Fruit fly (Drosophila melanogaster) whole organism, embryonic: Measurements from ENCODE around the gene CG6415.
A peak's percentile ranks its signal among the peaks of the same experiment; 100 is the strongest.

Experiments used
- Atf6 ChIP-seq: fragments of 200-800 bp; sonication (Bioruptor generic); IDR thresholded peaks from 2 replicates; pipeline ENCODE4 v1.3.6; 2022; ENCODE audit warnings: missing biosample characterization, missing genetic modification characterization
- Blimp-1 ChIP-seq: fragments of 200-800 bp; sonication (Bioruptor generic); optimal IDR thresholded peaks from 3 replicates; lab custom pipeline; 2018; ENCODE audit warnings: missing biosample characterization, missing genetic modification characterization, mild to moderate bottlenecking, moderate library complexity, missing genetic modification reagents
- CG1024 ChIP-seq: fragments of 200-800 bp; sonication (Bioruptor generic); IDR thresholded peaks from 2 replicates; pipeline ENCODE4 v1.3.6; 2022; ENCODE audit warnings: missing biosample characterization, missing genetic modification characterization
- CG10654 ChIP-seq: fragments of 200-800 bp; sonication (Bioruptor generic); optimal IDR thresholded peaks from 2 replicates; lab custom pipeline; 2016; ENCODE audit warnings: missing biosample characterization, missing genetic modification characterization
- CG12104 ChIP-seq: fragments of 200-800 bp; sonication (Bioruptor generic); optimal IDR thresholded peaks from 3 replicates; lab custom pipeline; 2016; ENCODE audit warnings: missing biosample characterization, missing genetic modification characterization
- CG14050 ChIP-seq: fragments of 200-800 bp; sonication (Bioruptor generic); IDR thresholded peaks from 3 replicates; pipeline ENCODE4 v1.3.6; 2022; ENCODE audit warnings: missing biosample characterization, missing genetic modification characterization
- CG1529 ChIP-seq: fragments of 200-800 bp; sonication (Bioruptor generic); optimal IDR thresholded peaks from 3 replicates; lab custom pipeline; 2018; ENCODE audit warnings: missing biosample characterization, missing genetic modification characterization
- CG15479 ChIP-seq: fragments of 200-800 bp; sonication (Bioruptor generic); optimal IDR thresholded peaks from 3 replicates; lab custom pipeline; 2019; ENCODE audit warnings: missing biosample characterization, mild to moderate bottlenecking, missing genetic modification characterization, moderate library complexity
- CG17385 ChIP-seq: fragments of 200-800 bp; sonication (Bioruptor generic); optimal IDR thresholded peaks from 3 replicates; lab custom pipeline; 2018; ENCODE audit warnings: missing biosample characterization, mild to moderate bottlenecking, missing genetic modification characterization
- CG2116 ChIP-seq: fragments of 200-800 bp; sonication (Bioruptor generic); optimal IDR thresholded peaks from 3 replicates; lab custom pipeline; 2018; ENCODE audit warnings: missing biosample characterization, mild to moderate bottlenecking, missing genetic modification characterization
- CG31224 ChIP-seq: fragments of 200-800 bp; sonication (Bioruptor generic); IDR thresholded peaks from 2 replicates; pipeline ENCODE4 v1.3.6; 2022; ENCODE audit warnings: missing biosample characterization, missing genetic modification characterization
- CG32532 ChIP-seq: fragments of 200-800 bp; sonication (Bioruptor generic); IDR thresholded peaks from 2 replicates; pipeline ENCODE4 v1.3.6; 2022; ENCODE audit warnings: missing biosample characterization, missing genetic modification characterization
- CG3281 ChIP-seq: fragments of 200-800 bp; sonication (Bioruptor generic); optimal IDR thresholded peaks from 3 replicates; lab custom pipeline; 2017; ENCODE audit warnings: missing biosample characterization, mild to moderate bottlenecking, missing genetic modification characterization
- CG34422 ChIP-seq: fragments of 200-800 bp; sonication (Bioruptor generic); IDR thresholded peaks from 3 replicates; pipeline ENCODE4 v1.3.6; 2022; ENCODE audit warnings: missing biosample characterization, missing genetic modification characterization
- CG3995 ChIP-seq: fragments of 200-800 bp; sonication (Bioruptor generic); optimal IDR thresholded peaks from 3 replicates; lab custom pipeline; 2016; ENCODE audit warnings: missing biosample characterization, missing genetic modification characterization
- CG4854 ChIP-seq: fragments of 200-800 bp; sonication (Bioruptor generic); optimal IDR thresholded peaks from 2 replicates; lab custom pipeline; 2016; ENCODE audit warnings: missing biosample characterization, missing genetic modification characterization, inconsistent platforms
- CG7839 ChIP-seq: fragments of 200-800 bp; sonication (Bioruptor generic); optimal IDR thresholded peaks from 3 replicates; lab custom pipeline; 2018; ENCODE audit warnings: missing biosample characterization, mild to moderate bottlenecking, missing genetic modification characterization, moderate library complexity
- CG7987 ChIP-seq: fragments of 200-800 bp; sonication (Bioruptor generic); optimal IDR thresholded peaks from 2 replicates; lab custom pipeline; 2018; ENCODE audit warnings: missing biosample characterization, mild to moderate bottlenecking, missing genetic modification characterization, moderate library complexity
- CrebB ChIP-seq: fragments of 200-800 bp; sonication (Bioruptor generic); optimal IDR thresholded peaks from 3 replicates; lab custom pipeline; 2018; ENCODE audit warnings: missing biosample characterization, mild to moderate bottlenecking, missing genetic modification characterization
- E2f2 ChIP-seq: fragments of 200-800 bp; sonication (Bioruptor generic); IDR thresholded peaks from 2 replicates; pipeline ENCODE4 v1.3.6; 2022; ENCODE audit warnings: missing biosample characterization, missing genetic modification characterization
- GATAe ChIP-seq: fragments of 200-800 bp; sonication (Bioruptor generic); conservative IDR thresholded peaks from 2 replicates; pipeline ENCODE4 v1.3.6; 2022; ENCODE audit warnings: missing biosample characterization, missing genetic modification characterization
- H15 ChIP-seq: fragments of 200-800 bp; sonication (Bioruptor generic); IDR thresholded peaks from 3 replicates; pipeline ENCODE4 v1.3.6; 2022; ENCODE audit warnings: missing biosample characterization, missing genetic modification characterization
- Hmr ChIP-seq: fragments of 200-800 bp; sonication (Bioruptor generic); optimal IDR thresholded peaks from 3 replicates; lab custom pipeline; 2017; ENCODE audit warnings: mild to moderate bottlenecking, missing biosample characterization, missing genetic modification reagents, missing genetic modification characterization
- PHDP ChIP-seq: fragments of 200-800 bp; sonication (Bioruptor generic); optimal IDR thresholded peaks from 3 replicates; lab custom pipeline; 2018; ENCODE audit warnings: missing biosample characterization, mild to moderate bottlenecking, missing genetic modification characterization, moderate library complexity
- Rfx ChIP-seq: fragments of 200-800 bp; sonication (Bioruptor generic); IDR thresholded peaks from 2 replicates; pipeline ENCODE4 v1.3.6; 2022; ENCODE audit warnings: missing biosample characterization, missing genetic modification characterization
- Rx ChIP-seq: fragments of 200-800 bp; sonication (Bioruptor generic); IDR thresholded peaks from 2 replicates; pipeline ENCODE4 v1.3.6; 2022; ENCODE audit warnings: missing biosample characterization, missing genetic modification characterization
- Xbp1 ChIP-seq: fragments of 200-800 bp; sonication (Bioruptor generic); optimal IDR thresholded peaks from 3 replicates; lab custom pipeline; 2016; ENCODE audit warnings: missing biosample characterization, mild to moderate bottlenecking, missing genetic modification characterization
- ara ChIP-seq: fragments of 200-800 bp; sonication (Bioruptor generic); IDR thresholded peaks from 2 replicates; pipeline ENCODE4 v1.3.6; 2022; ENCODE audit warnings: missing biosample characterization, missing genetic modification characterization
- btn ChIP-seq: fragments of 200-800 bp; sonication (Bioruptor generic); optimal IDR thresholded peaks from 2 replicates; lab custom pipeline; 2016; ENCODE audit warnings: missing biosample characterization, missing genetic modification characterization
- cad ChIP-seq: fragments of >200 bp; optimal IDR thresholded peaks from 2 replicates; lab custom pipeline; 2017; ENCODE audit warnings: missing biosample characterization, missing genetic modification characterization
- chif ChIP-seq, 2 experiments: fragments of 200-800 bp; sonication (Bioruptor generic); optimal IDR thresholded peaks; 3 replicates each; lab custom pipeline; 2016; ENCODE audit warnings: missing biosample characterization in 2 of 2, missing genetic modification characterization in 2 of 2
- ci ChIP-seq: fragments of 200-800 bp; sonication (Bioruptor generic); IDR thresholded peaks from 3 replicates; pipeline ENCODE4 v1.3.6; 2022; ENCODE audit warnings: missing biosample characterization, missing genetic modification characterization
- cwo ChIP-seq: fragments of 200-800 bp; sonication (Bioruptor generic); optimal IDR thresholded peaks from 3 replicates; lab custom pipeline; 2017; ENCODE audit warnings: missing biosample characterization, missing genetic modification characterization, mild to moderate bottlenecking, moderate library complexity, missing genetic modification reagents
- ewg ChIP-seq: fragments of 200-800 bp; sonication (Bioruptor generic); optimal IDR thresholded peaks from 3 replicates; lab custom pipeline; 2017; ENCODE audit warnings: mild to moderate bottlenecking, missing biosample characterization, missing genetic modification reagents, missing genetic modification characterization
- ftz-f1 ChIP-seq: fragments of 200-800 bp; sonication (Bioruptor generic); optimal IDR thresholded peaks from 2 replicates; lab custom pipeline; 2016; ENCODE audit warnings: missing biosample characterization, missing genetic modification characterization
- gsb-n ChIP-seq: fragments of 200-800 bp; sonication (Bioruptor generic); optimal IDR thresholded peaks from 3 replicates; lab custom pipeline; 2018; ENCODE audit warnings: missing biosample characterization, mild to moderate bottlenecking, missing genetic modification characterization
- inv ChIP-seq: fragments of 200-800 bp; sonication (Bioruptor generic); IDR thresholded peaks from 2 replicates; pipeline ENCODE4 v1.3.6; 2022; ENCODE audit warnings: missing biosample characterization, missing genetic modification characterization; ENCODE audit not compliant: partially characterized antibody
- oc ChIP-seq: fragments of 200-800 bp; sonication (Bioruptor generic); optimal IDR thresholded peaks from 2 replicates; lab custom pipeline; 2018; ENCODE audit warnings: missing biosample characterization, mild to moderate bottlenecking, missing genetic modification characterization, moderate library complexity
- otp ChIP-seq: fragments of 200-800 bp; sonication (Bioruptor generic); IDR thresholded peaks from 3 replicates; pipeline ENCODE4, ENCODE4 v1.3.6; 2022; ENCODE audit warnings: missing biosample characterization, missing genetic modification characterization
- pho ChIP-seq: fragments of 200-800 bp; sonication (Bioruptor generic); optimal IDR thresholded peaks from 2 replicates; lab custom pipeline; 2016; ENCODE audit warnings: missing biosample characterization, missing genetic modification characterization
- prd ChIP-seq, 3 experiments: fragments of >200 bp in 2 of 3; fragments of 200-800 bp in 1 of 3; sonication (Bioruptor generic) in 1 of 3; optimal IDR thresholded peaks in 2 of 3; IDR thresholded peaks in 1 of 3; 2 replicates in 2 of 3; 3 replicates in 1 of 3; pipeline versions ENCODE4 v1.3.6 to Lab custom; 2017 to 2022; ENCODE audit warnings: missing biosample characterization in 1 of 3, missing genetic modification characterization in 1 of 3
- rib ChIP-seq: fragments of 200-800 bp; sonication (Bioruptor generic); IDR thresholded peaks from 2 replicates; pipeline ENCODE4 v1.3.6; 2022; ENCODE audit warnings: missing biosample characterization, missing genetic modification characterization
- row ChIP-seq: fragments of 200-800 bp; sonication (Bioruptor generic); IDR thresholded peaks from 3 replicates; pipeline ENCODE4 v1.3.6; 2022; ENCODE audit warnings: missing biosample characterization, missing genetic modification characterization
- seq ChIP-seq: fragments of 200-800 bp; sonication (Bioruptor generic); IDR thresholded peaks from 2 replicates; pipeline ENCODE4 v1.3.6; 2022; ENCODE audit warnings: missing biosample characterization, missing genetic modification characterization
- sima ChIP-seq: fragments of 200-800 bp; sonication (Bioruptor generic); optimal IDR thresholded peaks from 2 replicates; lab custom pipeline; 2016; ENCODE audit warnings: missing biosample characterization, missing genetic modification characterization
- tin ChIP-seq: fragments of 200-800 bp; sonication (Bioruptor generic); optimal IDR thresholded peaks from 3 replicates; lab custom pipeline; 2016; ENCODE audit warnings: missing biosample characterization, missing genetic modification characterization
- trh ChIP-seq: fragments of 200-800 bp; sonication (Bioruptor generic); optimal IDR thresholded peaks from 2 replicates; lab custom pipeline; 2016; ENCODE audit warnings: missing biosample characterization, missing genetic modification characterization
- zen ChIP-seq: fragments of 200-800 bp; sonication (Bioruptor generic); optimal IDR thresholded peaks from 3 replicates; lab custom pipeline; 2018; ENCODE audit warnings: missing biosample characterization, mild to moderate bottlenecking, missing genetic modification characterization, moderate library complexity

Gene CG6415

DNA sequence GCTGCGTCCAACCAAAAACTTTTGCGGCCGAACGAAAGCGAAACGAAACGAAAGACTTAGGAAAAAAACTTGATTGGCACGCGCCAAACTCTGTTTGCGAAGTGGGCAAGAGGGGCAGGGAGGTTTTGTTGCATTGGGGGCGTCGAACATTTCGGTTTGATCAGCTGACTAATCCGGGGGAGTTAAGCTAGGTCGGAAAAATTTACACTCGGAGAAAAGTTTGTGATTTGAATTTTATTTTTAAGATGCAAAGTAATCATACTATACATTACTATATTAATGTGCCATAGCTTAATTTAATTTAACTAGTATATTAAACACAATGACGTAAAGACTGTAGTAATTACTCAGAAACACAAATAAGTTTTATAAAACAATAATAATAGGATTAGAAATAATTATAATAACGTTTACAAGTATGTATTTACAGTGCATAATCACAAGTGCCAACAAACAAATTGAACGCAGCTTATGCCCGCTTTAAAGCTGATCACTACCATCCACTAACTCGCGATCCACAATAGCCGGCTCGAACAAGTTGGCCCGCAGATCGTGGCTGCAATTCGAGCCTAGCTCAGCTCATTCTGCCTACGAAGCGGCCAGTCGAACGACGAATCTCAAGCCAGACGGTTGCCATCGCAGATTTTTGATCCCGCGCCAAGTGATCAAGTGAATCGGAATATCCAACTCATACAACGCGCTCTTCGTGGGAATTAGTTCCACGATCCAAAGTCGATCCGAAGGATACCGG is 41.8 kb upstream of the CG6415 start, which contains the start of gene CG31871 (continued):
- peak; percentile 6 for TF ChIP-seq CG2116
- TF ChIP-seq cwo (GFP tag; lab: Kevin White, UChicago) = peak; percentile 63
- peak; percentile 36 for TF ChIP-seq CG31224 (GFP tag; lab: Robert Waterston, UW)
- TF ChIP-seq CG10654 (GFP tag; lab: Kevin White, UChicago) = peak; percentile 44
- peak; percentile 64 for TF ChIP-seq Rfx (GFP tag; lab: Robert Waterston, UW)
- TF ChIP-seq CG7839 (tag; lab: Kevin White, UChicago) = peak; percentile 87
- no peak for TF ChIP-seq prd (optimal IDR thresholded peaks at IDR 0.05; lab: Kevin White, UChicago)
- peak; percentile 67 for TF ChIP-seq prd (GFP tag; IDR thresholded peaks at IDR 0.05; lab: Robert Waterston, UW)
- peak; percentile 73 for TF ChIP-seq CG17385 (GFP tag; lab: Kevin White, UChicago)
- TF ChIP-seq GATAe (GFP tag; lab: Robert Waterston, UW) = 0 out of 2 replicates have a peak, but pooled peaks have one; percentile 28
- TF ChIP-seq CG32532 (GFP tag; lab: Robert Waterston, UW) = peak; percentile 69
- no peak for TF ChIP-seq ftz-f1 (GFP tag; lab: Kevin White, UChicago)
- peak; percentile 70; the same call in 2 of the 3 replicates for TF ChIP-seq CG34422 (GFP tag; lab: Robert Waterston, UW)
- no peak for TF ChIP-seq otp (GFP tag; lab: Robert Waterston, UW)
- TF ChIP-seq Xbp1 (GFP tag; lab: Kevin White, UChicago) = peak; percentile 61
- peak; percentile 80 for TF ChIP-seq PHDP
- TF ChIP-seq tin (GFP tag; lab: Kevin White, UChicago) = peak; percentile 38
- TF ChIP-seq CG7987 = no peak
- 0 out of 2 replicates have a peak, but pooled peaks have one; percentile 20 for TF ChIP-seq CG1024
- peak; percentile 89 for TF ChIP-seq Blimp-1 (GFP tag; lab: Kevin White, UChicago)
- TF ChIP-seq E2f2 (GFP tag; lab: Robert Waterston, UW) = peak; percentile 39; the same call in 1 of the 2 replicates
- peak; percentile 69; the same call in 1 of the 2 replicates for TF ChIP-seq Atf6 (GFP tag; lab: Robert Waterston, UW)
- TF ChIP-seq rib = no peak
- no peak for TF ChIP-seq CG4854 (GFP tag; lab: Kevin White, UChicago)
- peak; percentile 32 for TF ChIP-seq CG12104 (GFP tag; lab: Kevin White, UChicago)
- peak; percentile 83 for TF ChIP-seq oc (tag; lab: Kevin White, UChicago)
- TF ChIP-seq sima (GFP tag; lab: Kevin White, UChicago) = no peak
- TF ChIP-seq Rx (GFP tag; lab: Robert Waterston, UW) = no peak
- TF ChIP-seq ara (GFP tag; lab: Robert Waterston, UW) = peak; percentile 34; the same call in 1 of the 2 replicates
- peak; percentile 29; the same call in 2 of the 3 replicates for TF ChIP-seq CG14050 (GFP tag; lab: Robert Waterston, UW)
- no peak for TF ChIP-seq pho (GFP tag; lab: Kevin White, UChicago)
- TF ChIP-seq ewg (GFP tag; lab: Kevin White, UChicago) = peak; percentile 48
- no peak; the same call in 2 of the 3 replicates for TF ChIP-seq ci (GFP tag; lab: Robert Waterston, UW)
- no peak for TF ChIP-seq CG15479
- no peak for TF ChIP-seq CG3995 (GFP tag; lab: Kevin White, UChicago)
- no peak for TF ChIP-seq inv (GFP tag; lab: Robert Waterston, UW)
- peak; percentile 20 for TF ChIP-seq CrebB (tag; lab: Kevin White, UChicago)
- TF ChIP-seq zen (tag; lab: Kevin White, UChicago) = peak; percentile 15
- TF ChIP-seq row (GFP tag; lab: Robert Waterston, UW) = peak; percentile 75
- TF ChIP-seq Hmr (GFP tag; lab: Kevin White, UChicago) = peak; percentile 58
- TF ChIP-seq CG3281 (GFP tag; lab: Kevin White, UChicago) = peak; percentile 56
- TF ChIP-seq seq = peak; percentile 38; the same call in 1 of the 2 replicates
- no peak for TF ChIP-seq btn (GFP tag; lab: Kevin White, UChicago)
- peak; percentile 35 for TF ChIP-seq CG1529 (GFP tag; lab: Kevin White, UChicago)
- TF ChIP-seq H15 = 0 out of 3 replicates have a peak, but pooled peaks have one; percentile 44
- TF ChIP-seq trh = peak; percentile 18
- peak in 1 of 2 experiments; percentile 12 for TF ChIP-seq chif (GFP tag; optimal IDR thresholded peaks at IDR 0.05; lab: Kevin White, UChicago)
- TF ChIP-seq cad = no peak
- TF ChIP-seq gsb-n (tag; lab: Kevin White, UChicago) = peak; percentile 79
- TF ChIP-seq, all 482 proteins: peak for 228
